Fruit fly (Drosophila melanogaster) whole organism, prepupa: ENCODE data around the gene Ndf.

Experiments
- CG16779 ChIP-seq: fragments of 200-800 bp; sonication (Bioruptor generic); optimal IDR thresholded peaks from 3 replicates; lab custom pipeline; 2017; ENCODE audit warnings: missing biosample characterization, mild to moderate bottlenecking, missing genetic modification characterization
- Lpt ChIP-seq: fragments of 200-800 bp; sonication (Bioruptor generic); optimal IDR thresholded peaks from 3 replicates; lab custom pipeline; 2016; ENCODE audit warnings: missing biosample characterization, missing genetic modification characterization
- dsx ChIP-seq: fragments of 200-800 bp; optimal IDR thresholded peaks from 3 replicates; lab custom pipeline; 2019; ENCODE audit warnings: missing biosample characterization, mild to moderate bottlenecking, missing genetic modification characterization, moderate library complexity; ENCODE audit not compliant: poor library complexity, severe bottlenecking
- net ChIP-seq: fragments of 200-800 bp; sonication (Bioruptor generic); optimal IDR thresholded peaks from 3 replicates; lab custom pipeline; 2016; ENCODE audit warnings: missing biosample characterization, missing genetic modification characterization
- ss ChIP-seq, 2 experiments: fragments of 200-800 bp; sonication (Bioruptor generic); optimal IDR thresholded peaks; 2 replicates in 1 of 2; 3 replicates in 1 of 2; lab custom pipeline; 2017 to 2018; ENCODE audit warnings: mild to moderate bottlenecking in 2 of 2, missing biosample characterization in 2 of 2, missing genetic modification characterization in 2 of 2, moderate library complexity in 1 of 2

dm6 chr2L:9996553-9996952 lies 7.1 kb upstream of the Ndf start:
- TF ChIP-seq dsx, result no peak
- no peak for TF ChIP-seq net
- no peak for TF ChIP-seq Lpt (GFP tag; lab: Kevin White, UChicago)
- no peak for TF ChIP-seq ss (GFP tag; optimal IDR thresholded peaks at IDR 0.05; lab: Kevin White, UChicago)
- no peak for TF ChIP-seq CG16779 (tag; lab: Kevin White, UChicago)
